Fruit fly (Drosophila melanogaster) Kc167 (cell line): Measurements from ENCODE around the gene Arp2.

Experiments
- Myc ChIP-seq: fragments of >200 bp; optimal IDR thresholded peaks from 2 replicates; lab custom pipeline; 2017; ENCODE audit warnings: missing external identifiers
- Sin3A ChIP-seq: fragments of >200 bp; optimal IDR thresholded peaks from 2 replicates; lab custom pipeline; 2018; ENCODE audit warnings: missing external identifiers
- h ChIP-seq: fragments of >200 bp; optimal IDR thresholded peaks from 3 replicates; lab custom pipeline; 2018; ENCODE audit warnings: missing external identifiers
- insv ChIP-seq: fragments of >200 bp; optimal IDR thresholded peaks from 3 replicates; lab custom pipeline; 2018; ENCODE audit warnings: missing external identifiers
- psq ChIP-seq: fragments of >200 bp; optimal IDR thresholded peaks from 2 replicates; lab custom pipeline; 2017; ENCODE audit warnings: missing external identifiers
- ttk ChIP-seq: sonication (Bioruptor generic); optimal IDR thresholded peaks from 2 replicates; lab custom pipeline; 2017; ENCODE audit warnings: missing external identifiers

dm6 chrX:16598336-16598977, 44.7 kb upstream of the Arp2 start:
- no peak for TF ChIP-seq ttk (lab: Kevin White, UChicago)
- no peak for TF ChIP-seq Sin3A (lab: Kevin White, UChicago)
- TF ChIP-seq Myc (lab: Kevin White, UChicago): no peak
- TF ChIP-seq h: no peak
- no peak for TF ChIP-seq psq (lab: Kevin White, UChicago)
- no peak for TF ChIP-seq insv (lab: Kevin White, UChicago)
